Fruit fly (Drosophila melanogaster) whole organism, wandering third instar larva: ENCODE measurements around the gene Sirt4.
A peak's percentile ranks its signal among the peaks of the same experiment; 100 is the strongest.

Experiments used
- Abd-B ChIP-seq: fragments of >200 bp; optimal IDR thresholded peaks from 2 replicates; lab custom pipeline; 2017; ENCODE audit warnings: missing biosample characterization, missing genetic modification characterization
- CG32264 ChIP-seq: fragments of 200-800 bp; sonication (Bioruptor generic); optimal IDR thresholded peaks from 2 replicates; lab custom pipeline; 2016; ENCODE audit warnings: missing biosample characterization, missing genetic modification characterization
- CG9705 ChIP-seq: fragments of 200-800 bp; sonication (Bioruptor generic); optimal IDR thresholded peaks from 2 replicates; lab custom pipeline; 2018; ENCODE audit warnings: missing biosample characterization, mild to moderate bottlenecking, missing genetic modification characterization
- CrebA ChIP-seq: fragments of 200-800 bp; sonication (Bioruptor generic); optimal IDR thresholded peaks from 2 replicates; lab custom pipeline; 2016; ENCODE audit warnings: missing biosample characterization, mild to moderate bottlenecking, missing genetic modification characterization, borderline replicate concordance
- Dfd ChIP-seq: fragments of >200 bp; optimal IDR thresholded peaks from 2 replicates; lab custom pipeline; 2017; ENCODE audit warnings: missing biosample characterization, missing genetic modification characterization
- Dif ChIP-seq: fragments of 200-275, 200-300 bp; sonication (Bioruptor generic); optimal IDR thresholded peaks from 2 replicates; lab custom pipeline; 2018; ENCODE audit warnings: missing biosample characterization, missing genetic modification characterization; ENCODE audit not compliant: partially characterized antibody
- GATAd ChIP-seq: sonication (Bioruptor generic); optimal IDR thresholded peaks from 2 replicates; lab custom pipeline; 2016; ENCODE audit warnings: missing biosample characterization, missing genetic modification characterization
- HLH106 ChIP-seq: fragments of 200-800 bp; optimal IDR thresholded peaks from 3 replicates; lab custom pipeline; 2019; ENCODE audit warnings: missing biosample characterization, mild to moderate bottlenecking, missing genetic modification characterization, moderate library complexity
- Hnf4 ChIP-seq: fragments of 200-800 bp; sonication (Bioruptor generic); optimal IDR thresholded peaks from 2 replicates; lab custom pipeline; 2016; ENCODE audit warnings: missing biosample characterization, mild to moderate bottlenecking, missing genetic modification characterization
- Hr78 ChIP-seq: fragments of >200 bp; optimal IDR thresholded peaks from 2 replicates; lab custom pipeline; 2017; ENCODE audit warnings: missing biosample characterization, missing genetic modification characterization
- Hr83 ChIP-seq: fragments of 200-300 bp; sonication (Bioruptor generic); optimal IDR thresholded peaks from 2 replicates; lab custom pipeline; 2016; ENCODE audit warnings: missing biosample characterization, mild to moderate bottlenecking, missing genetic modification characterization, moderate library complexity; ENCODE audit not compliant: poor library complexity, severe bottlenecking
- Jra ChIP-seq: sonication (Bioruptor generic); optimal IDR thresholded peaks from 2 replicates; lab custom pipeline; 2016; ENCODE audit warnings: missing biosample characterization, missing genetic modification characterization
- Mio ChIP-seq: sonication (Bioruptor generic); optimal IDR thresholded peaks from 2 replicates; lab custom pipeline; 2016; ENCODE audit warnings: missing biosample characterization, missing genetic modification characterization
- Myc ChIP-seq: fragments of >200 bp; optimal IDR thresholded peaks from 2 replicates; lab custom pipeline; 2017
- N ChIP-seq: fragments of >200 bp; optimal IDR thresholded peaks from 2 replicates; lab custom pipeline; 2018; ENCODE audit warnings: missing biosample characterization, missing external identifiers, missing genetic modification characterization
- OdsH ChIP-seq: fragments of 200-800 bp; sonication (Bioruptor generic); optimal IDR thresholded peaks from 2 replicates; lab custom pipeline; 2016; ENCODE audit warnings: missing biosample characterization, mild to moderate bottlenecking, missing genetic modification characterization
- Rel ChIP-seq, 2 experiments: fragments of 200-800 bp; sonication (Bioruptor generic) in 1 of 2; optimal IDR thresholded peaks; 2 replicates in 1 of 2; 3 replicates in 1 of 2; lab custom pipeline; 2016 to 2019; ENCODE audit warnings: mild to moderate bottlenecking in 2 of 2, missing biosample characterization in 2 of 2, missing genetic modification characterization in 2 of 2, moderate library complexity in 1 of 2
- Sp1 ChIP-seq: fragments of 200-800 bp; sonication (Bioruptor generic); optimal IDR thresholded peaks from 3 replicates; lab custom pipeline; 2019; ENCODE audit warnings: missing biosample characterization, mild to moderate bottlenecking, missing genetic modification characterization, moderate library complexity
- Vsx2 ChIP-seq: fragments of 200-300, 225-300 bp; sonication (Bioruptor generic); optimal IDR thresholded peaks from 2 replicates; lab custom pipeline; 2018; ENCODE audit warnings: missing biosample characterization, missing genetic modification characterization; ENCODE audit not compliant: partially characterized antibody
- br ChIP-seq: fragments of 200-800 bp; sonication (Bioruptor generic); optimal IDR thresholded peaks from 2 replicates; lab custom pipeline; 2016; ENCODE audit warnings: missing biosample characterization, missing genetic modification characterization
- brk ChIP-seq: fragments of 200-800 bp; sonication (Bioruptor generic); optimal IDR thresholded peaks from 2 replicates; lab custom pipeline; 2016; ENCODE audit warnings: missing biosample characterization, mild to moderate bottlenecking, missing genetic modification characterization
- dl ChIP-seq, 2 experiments: fragments of 175-275, 200-275 bp in 1 of 2; fragments of 200-275 bp in 1 of 2; sonication (Bioruptor generic); optimal IDR thresholded peaks; lab custom pipeline; 2018; ENCODE audit warnings: mild to moderate bottlenecking in 2 of 2, missing biosample characterization in 2 of 2, missing genetic modification characterization in 2 of 2, moderate library complexity in 2 of 2; ENCODE audit not compliant: partially characterized antibody in 2 of 2, insufficient read depth in 1 of 2
- dmrt93B ChIP-seq: fragments of 200-800 bp; sonication (Bioruptor generic); optimal IDR thresholded peaks from 2 replicates; lab custom pipeline; 2018; ENCODE audit warnings: missing biosample characterization, mild to moderate bottlenecking, missing genetic modification characterization
- dsf ChIP-seq: sonication (Bioruptor generic); optimal IDR thresholded peaks from 2 replicates; lab custom pipeline; 2016; ENCODE audit warnings: missing biosample characterization, missing genetic modification characterization, borderline replicate concordance
- ey ChIP-seq: fragments of 200-800 bp; sonication (Bioruptor generic); optimal IDR thresholded peaks from 2 replicates; lab custom pipeline; 2016; ENCODE audit warnings: missing biosample characterization, missing genetic modification characterization
- foxo ChIP-seq, 2 experiments: fragments of 200-800 bp; sonication (Bioruptor generic); optimal IDR thresholded peaks; 2 replicates in 1 of 2; 3 replicates in 1 of 2; lab custom pipeline; 2016 to 2017; ENCODE audit warnings: missing biosample characterization in 2 of 2, missing genetic modification characterization in 2 of 2
- fru ChIP-seq: fragments of 200-800 bp; sonication (Bioruptor generic); optimal IDR thresholded peaks from 3 replicates; lab custom pipeline; 2016; ENCODE audit warnings: missing biosample characterization, mild to moderate bottlenecking, missing genetic modification characterization
- h ChIP-seq: fragments of 200-800 bp; sonication (Bioruptor generic); optimal IDR thresholded peaks from 3 replicates; lab custom pipeline; 2016; ENCODE audit warnings: missing biosample characterization, mild to moderate bottlenecking, missing genetic modification characterization
- jim ChIP-seq: fragments of 175-275, 200-325 bp; sonication (Bioruptor generic); optimal IDR thresholded peaks from 2 replicates; lab custom pipeline; 2016; ENCODE audit warnings: missing biosample characterization, mild to moderate bottlenecking, missing genetic modification characterization
- lola ChIP-seq: fragments of >200 bp; optimal IDR thresholded peaks from 2 replicates; lab custom pipeline; 2017; ENCODE audit warnings: missing biosample characterization, missing genetic modification characterization
- pan ChIP-seq: fragments of >200 bp; optimal IDR thresholded peaks from 2 replicates; lab custom pipeline; 2017
- psq ChIP-seq: fragments of 200-800 bp; sonication (Bioruptor generic); optimal IDR thresholded peaks from 3 replicates; lab custom pipeline; 2017; ENCODE audit warnings: missing biosample characterization, mild to moderate bottlenecking, missing genetic modification characterization, moderate library complexity
- rgr ChIP-seq: fragments of 200-800 bp; sonication (Bioruptor generic); optimal IDR thresholded peaks from 3 replicates; lab custom pipeline; 2016; ENCODE audit warnings: missing biosample characterization, mild to moderate bottlenecking, missing genetic modification characterization
- sage ChIP-seq: fragments of 200-800 bp; sonication (Bioruptor generic); optimal IDR thresholded peaks from 2 replicates; lab custom pipeline; 2016; ENCODE audit warnings: missing biosample characterization, mild to moderate bottlenecking, missing genetic modification characterization
- sv ChIP-seq: fragments of 200-800 bp; sonication (Bioruptor generic); optimal IDR thresholded peaks from 3 replicates; lab custom pipeline; 2016; ENCODE audit warnings: missing biosample characterization, missing genetic modification characterization
- tai ChIP-seq: sonication (Bioruptor generic); optimal IDR thresholded peaks from 2 replicates; lab custom pipeline; 2016; ENCODE audit warnings: missing biosample characterization, missing genetic modification characterization
- usp ChIP-seq: fragments of >200 bp; optimal IDR thresholded peaks from 2 replicates; lab custom pipeline; 2017; ENCODE audit warnings: missing biosample characterization, missing genetic modification characterization
- woc ChIP-seq: sonication (Bioruptor generic); optimal IDR thresholded peaks from 2 replicates; lab custom pipeline; 2016; ENCODE audit warnings: missing biosample characterization, mild to moderate bottlenecking, missing genetic modification characterization

Gene Sirt4

DNA sequence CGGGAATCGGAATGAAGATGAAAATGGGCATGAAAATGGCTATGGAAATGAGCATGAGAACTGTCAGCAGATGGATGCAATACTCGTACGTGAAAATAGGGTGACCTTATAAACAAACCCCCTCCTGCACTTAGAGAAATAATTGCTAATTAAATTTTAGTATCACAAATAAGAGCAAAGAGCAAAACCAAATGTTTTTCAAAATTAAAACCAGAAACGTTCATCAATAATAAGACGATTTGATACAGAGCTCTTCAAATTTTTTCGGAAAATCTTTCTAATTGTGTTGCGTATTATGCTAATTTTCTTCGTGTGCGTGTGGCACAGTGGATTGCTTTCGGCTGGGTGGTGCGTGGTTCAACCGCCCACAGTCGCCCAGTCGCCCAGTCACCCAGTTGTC lies 19.5 kb downstream of the Sirt4 start:
- TF ChIP-seq jim (GFP tag; lab: Kevin White, UChicago): no peak
- TF ChIP-seq br (GFP tag; lab: Kevin White, UChicago): peak; percentile 4
- TF ChIP-seq Myc (lab: Kevin White, UChicago): no peak
- TF ChIP-seq sage (GFP tag; lab: Kevin White, UChicago): no peak
- no peak for TF ChIP-seq lola
- no peak for TF ChIP-seq CG32264
- peak; percentile 22 for TF ChIP-seq ey (GFP tag; lab: Kevin White, UChicago)
- TF ChIP-seq CG9705: no peak
- no peak for TF ChIP-seq psq (GFP tag; lab: Kevin White, UChicago)
- peak in 1 of 2 experiments; percentile 33 for TF ChIP-seq foxo (GFP tag; optimal IDR thresholded peaks at IDR 0.05; lab: Kevin White, UChicago)
- no peak for TF ChIP-seq N (GFP tag; lab: Kevin White, UChicago)
- TF ChIP-seq Sp1 (GFP tag; lab: Kevin White, UChicago): peak; percentile 9
- peak; percentile 8 for TF ChIP-seq rgr (GFP tag; lab: Kevin White, UChicago)
- TF ChIP-seq sv (GFP tag; lab: Kevin White, UChicago): no peak
- peak; percentile 2 for TF ChIP-seq HLH106 (tag; lab: Kevin White, UChicago)
- no peak for TF ChIP-seq pan (lab: Kevin White, UChicago)
- peak; percentile 44 for TF ChIP-seq fru (GFP tag; lab: Kevin White, UChicago)
- peak; percentile 28 for TF ChIP-seq h (GFP tag; lab: Kevin White, UChicago)
- no peak for TF ChIP-seq Abd-B
- no peak for TF ChIP-seq CrebA (GFP tag; lab: Kevin White, UChicago)
- TF ChIP-seq tai (GFP tag; lab: Kevin White, UChicago): no peak
- TF ChIP-seq, all 38 proteins: peak for 8

DNA sequence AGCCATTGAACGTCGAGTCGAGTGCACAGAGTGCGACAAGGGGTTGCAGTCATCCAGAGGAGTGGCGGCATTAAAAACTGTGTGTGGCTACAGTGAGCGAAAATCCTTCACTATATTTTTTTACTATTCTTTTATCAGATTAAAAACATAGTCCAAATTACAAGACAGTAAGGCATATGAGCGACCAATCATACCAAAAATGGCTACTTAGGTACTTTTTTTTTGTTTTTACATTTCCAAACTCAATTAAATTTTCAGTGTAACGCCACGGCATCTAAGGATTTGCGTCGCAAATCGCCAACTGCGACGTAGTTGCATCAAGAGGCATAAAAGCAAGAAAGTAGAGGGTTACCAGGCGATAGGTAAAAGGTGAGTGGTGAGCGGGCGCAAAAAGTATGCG lies 26.7 kb downstream of the Sirt4 start:
- TF ChIP-seq Rel (GFP tag; optimal IDR thresholded peaks at IDR 0.05; lab: Kevin White, UChicago) (no peak), Rel (tag; optimal IDR thresholded peaks at IDR 0.05; lab: Kevin White, UChicago) (no peak), Jra (GFP tag; lab: Kevin White, UChicago) (no peak), h (GFP tag; lab: Kevin White, UChicago) (peak; percentile 44), Abd-B (no peak), Hr83 (no peak), CrebA (GFP tag; lab: Kevin White, UChicago) (no peak), Myc (lab: Kevin White, UChicago) (no peak), rgr (GFP tag; lab: Kevin White, UChicago) (peak; percentile 10), Hr78 (no peak), CG9705 (no peak), ey (GFP tag; lab: Kevin White, UChicago) (peak; percentile 30), Sp1 (GFP tag; lab: Kevin White, UChicago) (peak; percentile 26), pan (lab: Kevin White, UChicago) (no peak), fru (GFP tag; lab: Kevin White, UChicago) (peak; percentile 62), Vsx2 (GFP tag; lab: Kevin White, UChicago) (no peak), GATAd (GFP tag; lab: Kevin White, UChicago) (no peak), psq (GFP tag; lab: Kevin White, UChicago) (peak; percentile 42), br (GFP tag; lab: Kevin White, UChicago) (peak; percentile 20), sv (GFP tag; lab: Kevin White, UChicago) (no peak), brk (GFP tag; lab: Kevin White, UChicago) (no peak), woc (GFP tag; lab: Kevin White, UChicago) (no peak), Mio (GFP tag; lab: Kevin White, UChicago) (no peak), foxo (GFP tag; optimal IDR thresholded peaks at IDR 0.05; lab: Kevin White, UChicago) (peak in 1 of 2 experiments; percentile 49), dsf (GFP tag; lab: Kevin White, UChicago) (no peak)
- TF ChIP-seq, all 38 proteins: peak for 8

DNA sequence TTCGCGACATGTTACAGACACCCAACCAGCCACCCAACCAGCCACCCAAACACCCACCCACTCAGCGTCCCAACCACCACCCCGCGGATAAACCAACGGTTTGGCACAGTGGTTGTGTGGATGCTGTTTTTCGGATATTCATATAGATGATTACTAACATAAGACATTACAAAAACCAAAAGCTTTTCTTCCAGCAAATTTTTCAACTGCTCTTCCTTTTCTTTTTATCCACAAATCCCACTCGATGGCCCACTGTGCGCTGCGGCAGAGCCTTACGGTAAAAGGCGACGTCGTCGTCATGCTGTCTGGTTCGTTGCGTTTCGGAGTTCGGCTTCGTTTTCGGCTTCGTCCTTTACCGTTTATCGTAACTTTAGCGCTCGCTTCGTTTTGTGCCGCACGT lies 27.2 kb downstream of the Sirt4 start:
- TF ChIP-seq Rel (GFP tag; optimal IDR thresholded peaks at IDR 0.05; lab: Kevin White, UChicago) (no peak), Rel (tag; optimal IDR thresholded peaks at IDR 0.05; lab: Kevin White, UChicago) (no peak), sv (GFP tag; lab: Kevin White, UChicago) (no peak), jim (GFP tag; lab: Kevin White, UChicago) (no peak), br (GFP tag; lab: Kevin White, UChicago) (peak; percentile 1), HLH106 (tag; lab: Kevin White, UChicago) (peak; percentile 58), Jra (GFP tag; lab: Kevin White, UChicago) (no peak), Mio (GFP tag; lab: Kevin White, UChicago) (no peak), foxo (GFP tag; optimal IDR thresholded peaks at IDR 0.05; lab: Kevin White, UChicago) (peak in 1 of 2 experiments; percentile 32), sage (GFP tag; lab: Kevin White, UChicago) (no peak), OdsH (GFP tag; lab: Kevin White, UChicago) (no peak), Hnf4 (GFP tag; lab: Kevin White, UChicago) (no peak), dmrt93B (GFP tag; lab: Kevin White, UChicago) (no peak), CrebA (GFP tag; lab: Kevin White, UChicago) (no peak), GATAd (GFP tag; lab: Kevin White, UChicago) (no peak), dl (GFP tag; optimal IDR thresholded peaks at IDR 0.05; lab: Kevin White, UChicago; ENCODE audit: insufficient read depth in 1 of 2, partially characterized antibody in 2 of 2) (no peak), Hr78 (no peak), Vsx2 (GFP tag; lab: Kevin White, UChicago) (no peak), rgr (GFP tag; lab: Kevin White, UChicago) (peak; percentile 54), Myc (lab: Kevin White, UChicago) (no peak), psq (GFP tag; lab: Kevin White, UChicago) (no peak), lola (no peak), N (GFP tag; lab: Kevin White, UChicago) (no peak), Dif (no peak), dsf (GFP tag; lab: Kevin White, UChicago) (no peak), usp (no peak), h (GFP tag; lab: Kevin White, UChicago) (peak; percentile 45), tai (GFP tag; lab: Kevin White, UChicago) (no peak), fru (GFP tag; lab: Kevin White, UChicago) (no peak), Hr83 (no peak), CG9705 (no peak), ey (GFP tag; lab: Kevin White, UChicago) (peak; percentile 30), woc (GFP tag; lab: Kevin White, UChicago) (peak; percentile 22), Dfd (GFP tag; lab: Kevin White, UChicago) (no peak), pan (lab: Kevin White, UChicago) (no peak), Sp1 (GFP tag; lab: Kevin White, UChicago) (peak; percentile 2)
